Fruit fly (Drosophila melanogaster): Measurements from ENCODE around the gene CG42853.
A peak's percentile ranks its signal among the peaks of the same experiment; 100 is the strongest.

- TF ChIP-seq kni (GFP tag; optimal IDR thresholded peaks at IDR 0.05): peak; percentile 15
- TF ChIP-seq CG7928 (GFP tag; optimal IDR thresholded peaks at IDR 0.05): no peak
- no peak for TF ChIP-seq wor (GFP tag; IDR thresholded peaks at IDR 0.05)
- no peak for TF ChIP-seq CG7839 (tag; optimal IDR thresholded peaks at IDR 0.05)
- no peak for TF ChIP-seq Lhr (GFP tag; optimal IDR thresholded peaks at IDR 0.05)
- TF ChIP-seq Nf-YA (GFP tag; IDR thresholded peaks at IDR 0.05): 0 out of 2 replicates have a peak, but pooled peaks have one; percentile 7
- no peak for TF ChIP-seq Gug (GFP tag; IDR thresholded peaks at IDR 0.05)
- TF ChIP-seq btn (GFP tag; optimal IDR thresholded peaks at IDR 0.05): no peak
Observed at dm6 chr3L:18099715-18100114, 22.1 kb downstream of the CG42853 start.

Measured in whole organism, embryonic.